Worm (Caenorhabditis elegans): ENCODE data around the gene eco-1.

The eco-1 gene

DNA sequence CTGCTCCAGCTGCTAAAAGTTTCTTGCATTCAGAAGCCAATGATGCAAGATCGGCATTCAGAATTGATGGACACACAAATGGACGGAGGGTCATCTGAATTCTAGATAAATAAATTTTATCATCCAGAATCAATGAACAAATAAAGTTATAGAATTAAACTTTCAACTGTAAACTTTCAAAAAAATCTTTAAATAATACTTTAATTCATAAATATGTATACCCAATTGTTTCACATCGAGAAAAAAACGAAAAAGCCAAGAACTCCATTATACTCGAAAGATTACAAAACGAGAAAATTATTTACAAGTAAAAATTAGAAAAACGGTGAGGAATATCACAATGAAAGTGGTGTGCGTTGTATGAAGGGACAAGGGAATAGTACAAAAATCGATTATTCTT is 11.8 kb downstream of the eco-1 start, which contains the start of gene F08F8.7:
F08F8.7 (minus strand) TSS at position 101 of the 400 bp plus-strand sequence.
- TF ChIP-seq flt-1 (GFP tag; IDR thresholded peaks at IDR 0.05) (no peak), tra-4 (tag; optimal IDR thresholded peaks at IDR 0.05) (no peak), hmg-4 (GFP tag; optimal IDR thresholded peaks at IDR 0.05) (no peak), tbx-37 (GFP tag; conservative IDR thresholded peaks at IDR 0.05) (no peak), hnd-1 (tag; optimal IDR thresholded peaks at IDR 0.05) (no peak), B0310.2 (tag; optimal IDR thresholded peaks at IDR 0.05) (no peak), ama-1 (optimal IDR thresholded peaks at IDR 0.05) (no peak), ets-7 (tag; optimal IDR thresholded peaks at IDR 0.05) (no peak), pes-1 (GFP tag; IDR thresholded peaks at IDR 0.05) (no peak), ceh-13 (GFP tag; optimal IDR thresholded peaks at IDR 0.05) (no peak), F13C5.2 (tag; optimal IDR thresholded peaks at IDR 0.05) (no peak), tbx-11 (GFP tag; IDR thresholded peaks at IDR 0.05) (no peak), sea-1 (GFP tag; conservative IDR thresholded peaks at IDR 0.05) (no peak), aly-1 (tag; optimal IDR thresholded peaks at IDR 0.05) (no peak)

DNA sequence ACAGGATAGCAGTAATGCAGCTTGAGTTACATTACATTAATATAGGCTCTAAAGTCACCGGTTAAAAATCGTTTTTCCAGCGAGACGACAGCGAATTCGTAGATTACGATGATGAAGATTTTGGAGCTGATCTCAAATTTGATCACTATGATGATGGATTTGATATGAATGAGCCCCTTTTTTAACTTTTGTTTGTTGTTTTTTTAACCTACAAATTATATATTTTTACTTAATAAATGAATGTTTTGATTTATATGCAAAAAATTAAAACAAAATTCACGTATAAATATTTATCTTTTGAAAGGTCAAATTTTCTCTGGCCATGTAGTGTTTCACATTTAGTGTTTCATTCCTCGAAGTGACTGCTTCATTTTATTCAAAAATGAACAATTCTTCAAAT is 15.5 kb downstream of the eco-1 start, which contains the start of gene F08F8.6:
F08F8.6 (plus strand) TSS at position 301 of the 400 bp plus-strand sequence.
- TF ChIP-seq ets-7 (tag; optimal IDR thresholded peaks at IDR 0.05): no peak
- TF ChIP-seq hmbx-1 (tag; optimal IDR thresholded peaks at IDR 0.05): no peak

DNA sequence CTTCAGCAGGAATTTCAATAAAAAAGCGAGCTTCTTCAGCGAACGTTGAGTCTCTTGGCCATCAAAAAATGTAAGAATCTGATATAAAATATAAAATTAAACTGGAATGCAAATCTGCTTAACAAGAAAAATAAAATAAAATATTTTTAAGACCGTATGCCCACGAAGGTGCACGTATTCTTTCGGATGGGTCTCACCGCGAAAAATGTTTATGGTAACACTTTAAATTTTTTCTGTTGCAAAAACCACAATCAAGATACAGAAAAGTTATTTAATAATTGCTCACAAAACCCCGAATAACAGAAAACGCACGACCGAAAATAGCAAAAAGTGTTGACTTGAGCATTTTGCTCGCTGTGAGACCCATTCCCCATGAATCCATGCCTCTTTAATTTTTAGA is 19.8 kb downstream of the eco-1 start:
- no peak for TF ChIP-seq F13C5.2 (tag; optimal IDR thresholded peaks at IDR 0.05)
- no peak for TF ChIP-seq scrt-1 (GFP tag; IDR thresholded peaks at IDR 0.05)
- TF ChIP-seq aly-1 (tag; optimal IDR thresholded peaks at IDR 0.05): no peak
- TF ChIP-seq tra-4 (tag; optimal IDR thresholded peaks at IDR 0.05): no peak
- no peak for TF ChIP-seq tbx-11 (GFP tag; IDR thresholded peaks at IDR 0.05)
- TF ChIP-seq ceh-36 (tag; optimal IDR thresholded peaks at IDR 0.05): no peak
- TF ChIP-seq ama-1 (optimal IDR thresholded peaks at IDR 0.05): no peak
- TF ChIP-seq pes-1 (GFP tag; IDR thresholded peaks at IDR 0.05): no peak
- no peak for TF ChIP-seq ets-7 (tag; optimal IDR thresholded peaks at IDR 0.05)
- TF ChIP-seq hmbx-1 (tag; optimal IDR thresholded peaks at IDR 0.05): no peak
- no peak for TF ChIP-seq sea-1 (GFP tag; conservative IDR thresholded peaks at IDR 0.05)
- TF ChIP-seq B0310.2 (tag; optimal IDR thresholded peaks at IDR 0.05): no peak
- TF ChIP-seq flt-1 (GFP tag; IDR thresholded peaks at IDR 0.05): no peak
- no peak for TF ChIP-seq hmg-4 (GFP tag; optimal IDR thresholded peaks at IDR 0.05)
- no peak for TF ChIP-seq hnd-1 (tag; optimal IDR thresholded peaks at IDR 0.05)
- TF ChIP-seq tbx-37 (GFP tag; conservative IDR thresholded peaks at IDR 0.05): no peak

DNA sequence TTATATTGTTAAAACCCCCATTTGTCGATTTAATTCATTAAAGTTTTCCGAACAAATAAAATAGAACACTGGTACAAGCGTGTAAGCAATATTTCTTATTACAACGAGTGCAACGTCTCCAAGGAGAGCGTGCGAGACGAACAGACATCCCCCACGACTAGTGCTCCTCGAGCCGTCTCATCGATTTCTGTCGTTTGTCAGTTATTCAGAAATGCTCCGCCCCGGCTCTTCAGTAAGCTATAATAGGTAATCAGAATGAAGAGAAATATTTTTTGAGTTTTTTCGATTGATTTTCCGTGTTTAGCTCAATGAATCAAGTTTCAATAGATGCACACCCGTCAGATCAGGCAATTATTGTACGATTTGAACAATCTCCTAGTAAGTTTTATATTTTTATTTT is 20.2 kb downstream of the eco-1 start, which contains the start of gene kap-1:
kap-1 (plus strand) TSS at position 143 of the 400 bp plus-strand sequence.
- TF ChIP-seq hmbx-1 (tag; optimal IDR thresholded peaks at IDR 0.05): no peak
- TF ChIP-seq aly-1 (tag; optimal IDR thresholded peaks at IDR 0.05): no peak
- no peak for TF ChIP-seq B0310.2 (tag; optimal IDR thresholded peaks at IDR 0.05)

DNA sequence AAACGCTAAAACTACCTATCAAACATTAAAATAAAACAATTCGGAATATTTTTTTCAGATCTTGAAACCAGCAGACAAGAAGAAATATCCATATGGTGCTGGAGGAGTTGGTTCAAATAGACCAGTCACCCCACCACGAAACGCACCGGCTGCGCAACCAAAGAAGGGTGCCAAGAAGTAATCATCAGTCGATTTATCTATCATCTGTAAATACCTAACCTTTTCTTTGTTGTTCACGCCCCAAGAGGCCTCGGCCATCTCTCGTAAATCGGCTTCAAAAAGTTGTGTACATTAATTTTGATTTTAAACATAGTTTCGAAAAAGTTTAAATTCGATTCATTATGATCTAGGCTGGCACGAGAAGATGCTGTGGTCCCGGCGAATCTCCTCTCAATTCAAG is 20.9 kb downstream of the eco-1 start:
- no peak for TF ChIP-seq hmbx-1 (tag; optimal IDR thresholded peaks at IDR 0.05)
- 0 out of 2 replicates have a peak, but pooled peaks have one; percentile 10 for TF ChIP-seq tbx-11 (GFP tag; IDR thresholded peaks at IDR 0.05)

DNA sequence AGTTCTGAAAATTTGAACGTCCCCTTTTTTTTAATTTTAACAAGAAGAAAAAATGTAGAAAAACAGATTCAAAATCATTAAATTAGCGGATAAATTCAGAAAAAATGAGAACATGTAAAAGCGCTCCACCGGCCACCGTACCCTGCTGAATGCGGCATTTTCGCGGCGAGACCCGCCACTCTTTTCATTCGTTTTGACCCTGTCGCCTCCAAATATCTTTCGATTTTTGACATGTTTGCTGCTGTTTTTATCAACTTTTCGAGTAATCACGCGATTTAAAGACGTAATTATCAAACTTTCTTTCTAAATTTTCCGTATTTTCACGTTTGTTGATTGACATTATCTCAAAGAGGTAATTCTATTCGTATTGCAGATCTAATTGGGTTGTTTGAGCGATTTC is 22.7 kb downstream of the eco-1 start, which contains the start of gene gsp-2:
gsp-2 (plus strand) TSS at position 374 of the 400 bp plus-strand sequence.
- TF ChIP-seq aly-1 (tag; optimal IDR thresholded peaks at IDR 0.05): no peak
- TF ChIP-seq hmg-4 (GFP tag; optimal IDR thresholded peaks at IDR 0.05): peak; percentile 10

DNA sequence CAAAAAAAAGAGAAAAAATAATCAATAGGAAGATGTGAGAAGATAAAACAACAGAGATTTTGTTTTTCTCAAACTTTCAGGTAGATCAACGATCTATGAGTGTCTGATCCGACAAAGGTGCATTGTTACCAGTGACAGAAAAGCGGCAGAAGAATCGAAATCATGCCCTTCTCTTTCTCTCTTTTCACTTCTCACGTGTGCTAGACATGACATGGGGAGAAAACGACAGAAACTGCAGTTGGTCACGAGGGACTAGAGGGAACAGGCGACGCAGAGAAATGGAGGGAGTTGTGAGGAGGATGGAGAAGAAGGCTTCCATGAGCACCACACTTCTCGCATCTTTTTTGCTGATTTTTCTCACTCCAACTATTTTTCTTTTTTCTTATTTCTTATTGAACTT is 23.7 kb downstream of the eco-1 start, which contains the start of gene F56C9.10:
F56C9.10 (minus strand) TSS at position 97 of the 400 bp plus-strand sequence.
- peak; percentile 25 for TF ChIP-seq F13C5.2 (tag; optimal IDR thresholded peaks at IDR 0.05)
- TF ChIP-seq ceh-13 (GFP tag; optimal IDR thresholded peaks at IDR 0.05): no peak
- peak; percentile 40 for TF ChIP-seq hmg-4 (GFP tag; optimal IDR thresholded peaks at IDR 0.05)

DNA sequence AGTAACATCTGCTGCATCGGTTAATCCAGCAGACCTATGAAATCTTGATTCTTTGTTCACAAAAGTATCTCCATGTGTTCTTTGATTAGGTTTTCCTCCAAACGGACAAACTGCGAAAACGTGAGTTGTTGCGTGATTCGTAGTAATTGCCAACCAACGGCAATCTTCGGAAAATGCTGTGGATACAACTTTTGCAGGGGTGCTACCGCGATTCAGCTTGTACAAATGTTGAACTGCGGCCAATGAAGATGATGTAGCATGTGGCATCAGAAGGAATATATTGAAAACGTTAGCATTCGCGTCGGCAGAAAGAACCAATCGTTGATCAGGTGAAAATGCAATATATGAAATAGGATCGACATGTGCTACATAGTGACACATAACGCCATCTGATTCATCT is 27.2 kb downstream of the eco-1 start:
- TF ChIP-seq tbx-11 (GFP tag; IDR thresholded peaks at IDR 0.05): no peak
- no peak for TF ChIP-seq F13C5.2 (tag; optimal IDR thresholded peaks at IDR 0.05)
- no peak for TF ChIP-seq tbx-37 (GFP tag; conservative IDR thresholded peaks at IDR 0.05)
- no peak for TF ChIP-seq ets-7 (tag; optimal IDR thresholded peaks at IDR 0.05)
- TF ChIP-seq B0310.2 (tag; optimal IDR thresholded peaks at IDR 0.05): no peak
- TF ChIP-seq hnd-1 (tag; optimal IDR thresholded peaks at IDR 0.05): no peak
- TF ChIP-seq flt-1 (GFP tag; IDR thresholded peaks at IDR 0.05): no peak
- no peak for TF ChIP-seq ceh-36 (tag; optimal IDR thresholded peaks at IDR 0.05)
- TF ChIP-seq scrt-1 (GFP tag; IDR thresholded peaks at IDR 0.05): no peak
- no peak for TF ChIP-seq ceh-13 (GFP tag; optimal IDR thresholded peaks at IDR 0.05)
- TF ChIP-seq aly-1 (tag; optimal IDR thresholded peaks at IDR 0.05): no peak
- TF ChIP-seq pes-1 (GFP tag; IDR thresholded peaks at IDR 0.05): no peak
- TF ChIP-seq ama-1 (optimal IDR thresholded peaks at IDR 0.05): no peak

DNA sequence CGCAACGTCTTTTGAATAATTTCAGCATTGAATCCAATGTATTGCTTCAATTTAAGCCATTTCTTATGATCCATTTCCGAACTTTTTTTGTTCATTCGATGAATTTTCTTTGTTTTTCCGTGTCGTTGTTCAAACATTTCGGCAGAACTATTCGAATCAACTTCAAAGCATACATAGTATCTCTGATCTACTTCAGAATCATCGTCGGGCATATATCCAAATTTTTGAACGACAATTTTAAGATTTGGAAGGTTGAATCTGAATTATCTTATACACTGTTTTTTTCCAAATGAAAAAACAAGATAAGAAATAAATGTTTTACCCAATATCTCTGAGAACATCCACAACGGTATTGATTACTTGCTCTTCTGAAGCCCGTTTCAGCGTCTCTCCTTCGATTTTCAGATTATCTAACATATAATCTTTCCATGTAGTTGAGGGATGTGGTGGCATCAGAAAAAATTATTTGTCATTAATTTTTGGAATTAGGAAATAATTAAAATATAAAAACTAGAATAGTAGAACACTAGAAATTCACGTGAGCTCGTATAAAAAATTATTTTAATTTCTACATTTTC is 29.7 kb downstream of the eco-1 start, which contains the start of gene lab-2:
lab-2 (minus strand) TSS at position 453 of the 578 bp plus-strand sequence.
- TF ChIP-seq flt-1 (GFP tag; IDR thresholded peaks at IDR 0.05): no peak
- TF ChIP-seq tbx-11 (GFP tag; IDR thresholded peaks at IDR 0.05): no peak
- TF ChIP-seq tbx-37 (GFP tag; conservative IDR thresholded peaks at IDR 0.05): no peak
- TF ChIP-seq scrt-1 (GFP tag; IDR thresholded peaks at IDR 0.05): no peak
- TF ChIP-seq ets-7 (tag; optimal IDR thresholded peaks at IDR 0.05): no peak
- no peak for TF ChIP-seq hnd-1 (tag; optimal IDR thresholded peaks at IDR 0.05)
- TF ChIP-seq F13C5.2 (tag; optimal IDR thresholded peaks at IDR 0.05): no peak
- no peak for TF ChIP-seq hmbx-1 (tag; optimal IDR thresholded peaks at IDR 0.05)
- TF ChIP-seq hmg-4 (GFP tag; optimal IDR thresholded peaks at IDR 0.05): no peak
- TF ChIP-seq ceh-13 (GFP tag; optimal IDR thresholded peaks at IDR 0.05): no peak
- no peak for TF ChIP-seq ama-1 (optimal IDR thresholded peaks at IDR 0.05)
- no peak for TF ChIP-seq B0310.2 (tag; optimal IDR thresholded peaks at IDR 0.05)
- no peak for TF ChIP-seq sea-1 (GFP tag; conservative IDR thresholded peaks at IDR 0.05)
- TF ChIP-seq tra-4 (tag; optimal IDR thresholded peaks at IDR 0.05): no peak
